Fruit fly (Drosophila melanogaster): ENCODE data around the gene Ada3.

Gene Ada3

dm6 chrX:18101778-18102177, 16.2 kb downstream of the Ada3 start, which contains the start of gene Taf8 (continued):
- TF ChIP-seq ind (GFP tag; optimal IDR thresholded peaks at IDR 0.05) (no peak), CG12391 (tag; optimal IDR thresholded peaks at IDR 0.05) (no peak), sna (GFP tag; IDR thresholded peaks at IDR 0.05; ENCODE audit: partially characterized antibody) (0 out of 2 replicates have a peak, but pooled peaks have one; percentile 15), CG2875 (GFP tag; optimal IDR thresholded peaks at IDR 0.05) (no peak), Elba2 (GFP tag; optimal IDR thresholded peaks at IDR 0.05) (no peak), Sry-β (GFP tag; optimal IDR thresholded peaks at IDR 0.05) (no peak), tna (GFP tag; IDR thresholded peaks at IDR 0.05; ENCODE audit: partially characterized antibody) (peak; percentile 9; the same call in 1 of the 2 replicates), CG1024 (GFP tag; IDR thresholded peaks at IDR 0.05) (no peak), H15 (GFP tag; IDR thresholded peaks at IDR 0.05) (no peak), Dref (GFP tag; IDR thresholded peaks at IDR 0.05) (peak; percentile 64), hbn (GFP tag; IDR thresholded peaks at IDR 0.05; ENCODE audit: partially characterized antibody) (peak; percentile 46; the same call in 1 of the 2 replicates), ro (GFP tag; IDR thresholded peaks at IDR 0.05) (no peak), Ravus (GFP tag; IDR thresholded peaks at IDR 0.05) (no peak), CG13624 (GFP tag; optimal IDR thresholded peaks at IDR 0.05) (no peak), Bgb (GFP tag; IDR thresholded peaks at IDR 0.05; ENCODE audit: partially characterized antibody) (peak; percentile 73), CG12942 (GFP tag; optimal IDR thresholded peaks at IDR 0.05) (no peak), CG30020 (tag; optimal IDR thresholded peaks at IDR 0.05) (no peak), toy (GFP tag; IDR thresholded peaks at IDR 0.05) (no peak), Vsx1 (GFP tag; optimal IDR thresholded peaks at IDR 0.05) (no peak), corto (GFP tag; optimal IDR thresholded peaks at IDR 0.05) (no peak), sd (tag; optimal IDR thresholded peaks at IDR 0.05) (no peak), HmgD (GFP tag; optimal IDR thresholded peaks at IDR 0.05) (no peak), CG4424 (GFP tag; optimal IDR thresholded peaks at IDR 0.05) (no peak), lbe (GFP tag; optimal IDR thresholded peaks at IDR 0.05) (no peak), CG14860 (GFP tag; IDR thresholded peaks at IDR 0.05; ENCODE audit: partially characterized antibody) (0 out of 3 replicates have a peak, but pooled peaks have one; percentile 44), CG2120 (GFP tag; optimal IDR thresholded peaks at IDR 0.05) (peak; percentile 21), odd (GFP tag; optimal IDR thresholded peaks at IDR 0.05) (no peak), CG7372 (GFP tag; IDR thresholded peaks at IDR 0.05) (no peak), CG9797 (GFP tag; optimal IDR thresholded peaks at IDR 0.05) (no peak), Hand (GFP tag; optimal IDR thresholded peaks at IDR 0.05) (no peak), CG4360 (GFP tag; IDR thresholded peaks at IDR 0.05) (no peak), CG15011 (GFP tag; optimal IDR thresholded peaks at IDR 0.05) (no peak), HLH4C (GFP tag; IDR thresholded peaks at IDR 0.05; ENCODE audit: partially characterized antibody) (peak; percentile 37; the same call in 2 of the 3 replicates), Dip2 (GFP tag; IDR thresholded peaks at IDR 0.05) (no peak), CG4617 (GFP tag; optimal IDR thresholded peaks at IDR 0.05; ENCODE audit: borderline replicate concordance) (peak; percentile 32), disco-r (GFP tag; optimal IDR thresholded peaks at IDR 0.05) (no peak), HLH54F (GFP tag; optimal IDR thresholded peaks at IDR 0.05) (no peak), ttk (GFP tag; IDR thresholded peaks at IDR 0.05) (no peak), Eip74EF (GFP tag; optimal IDR thresholded peaks at IDR 0.05) (no peak), Fer3 (tag; optimal IDR thresholded peaks at IDR 0.05) (no peak), CG32772 (GFP tag; IDR thresholded peaks at IDR 0.05) (no peak), Ptx1 (GFP tag; IDR thresholded peaks at IDR 0.05) (0 out of 2 replicates have a peak, but pooled peaks have one; percentile 35), MESR4 (GFP tag; optimal IDR thresholded peaks at IDR 0.05) (peak; percentile 35), btn (GFP tag; optimal IDR thresholded peaks at IDR 0.05) (no peak), zf30C (GFP tag; optimal IDR thresholded peaks at IDR 0.05) (no peak), az2 (GFP tag; optimal IDR thresholded peaks at IDR 0.05) (no peak), Dek (tag; optimal IDR thresholded peaks at IDR 0.05) (no peak), Ada2b (GFP tag; IDR thresholded peaks at IDR 0.05) (no peak), CG13287 (GFP tag; IDR thresholded peaks at IDR 0.05; ENCODE audit: partially characterized antibody) (peak; percentile 60), Gsc (GFP tag; IDR thresholded peaks at IDR 0.05) (no peak)

Measured in whole organism, embryonic.